Fruit fly (Drosophila melanogaster) whole organism, embryonic: ENCODE data around the gene fru.

Experiments used
- CG11247 ChIP-seq: fragments of 200-800 bp; sonication (Bioruptor generic); IDR thresholded peaks from 2 replicates; pipeline ENCODE4 v1.3.6; 2022; ENCODE audit warnings: missing biosample characterization, missing genetic modification characterization
- CG2116 ChIP-seq: fragments of 200-800 bp; sonication (Bioruptor generic); optimal IDR thresholded peaks from 3 replicates; lab custom pipeline; 2018; ENCODE audit warnings: missing biosample characterization, mild to moderate bottlenecking, missing genetic modification characterization
- CG4854 ChIP-seq: fragments of 200-800 bp; sonication (Bioruptor generic); optimal IDR thresholded peaks from 2 replicates; lab custom pipeline; 2016; ENCODE audit warnings: missing biosample characterization, missing genetic modification characterization, inconsistent platforms
- CG7271 ChIP-seq: fragments of 200-800 bp; sonication (Bioruptor generic); optimal IDR thresholded peaks from 2 replicates; lab custom pipeline; 2018; ENCODE audit warnings: missing biosample characterization, mild to moderate bottlenecking, missing genetic modification characterization, moderate library complexity
- CG7839 ChIP-seq: fragments of 200-800 bp; sonication (Bioruptor generic); optimal IDR thresholded peaks from 3 replicates; lab custom pipeline; 2018; ENCODE audit warnings: missing biosample characterization, mild to moderate bottlenecking, missing genetic modification characterization, moderate library complexity
- Drgx ChIP-seq: fragments of 200-800 bp; sonication (Bioruptor generic); IDR thresholded peaks from 2 replicates; pipeline ENCODE4 v1.3.6; 2022; ENCODE audit warnings: missing biosample characterization, missing genetic modification characterization
- Fer1 ChIP-seq: fragments of 200-800 bp; sonication (Bioruptor generic); optimal IDR thresholded peaks from 2 replicates; lab custom pipeline; 2017; ENCODE audit warnings: missing biosample characterization, mild to moderate bottlenecking, missing genetic modification characterization
- Fer3 ChIP-seq: fragments of 200-800 bp; sonication (Bioruptor generic); optimal IDR thresholded peaks from 2 replicates; lab custom pipeline; 2018; ENCODE audit warnings: missing biosample characterization, mild to moderate bottlenecking, missing genetic modification characterization, moderate library complexity
- GATAe ChIP-seq: fragments of 200-800 bp; sonication (Bioruptor generic); conservative IDR thresholded peaks from 2 replicates; pipeline ENCODE4 v1.3.6; 2022; ENCODE audit warnings: missing biosample characterization, missing genetic modification characterization
- Mes4 ChIP-seq: fragments of 200-800 bp; sonication (Bioruptor generic); optimal IDR thresholded peaks from 2 replicates; lab custom pipeline; 2016; ENCODE audit warnings: missing biosample characterization, missing genetic modification characterization
- Oli ChIP-seq: fragments of 200-800 bp; sonication (Bioruptor generic); optimal IDR thresholded peaks from 2 replicates; lab custom pipeline; 2018; ENCODE audit warnings: missing biosample characterization, mild to moderate bottlenecking, missing genetic modification characterization, moderate library complexity
- Stat92E ChIP-seq, 3 experiments: fragments of >200 bp in 2 of 3; fragments of 200-800 bp in 1 of 3; sonication (Bioruptor generic) in 1 of 3; optimal IDR thresholded peaks; 2 replicates each; lab custom pipeline; 2017 to 2019; ENCODE audit warnings: missing biosample characterization in 3 of 3, missing genetic modification characterization in 3 of 3, mild to moderate bottlenecking in 1 of 3, moderate library complexity in 1 of 3
- ase ChIP-seq: fragments of 200-800 bp; sonication (Bioruptor generic); IDR thresholded peaks from 3 replicates; pipeline ENCODE4 v1.3.6; 2022; ENCODE audit warnings: missing biosample characterization, missing genetic modification characterization
- ash1 ChIP-seq: fragments of 200-800 bp; sonication (Bioruptor generic); optimal IDR thresholded peaks from 2 replicates; lab custom pipeline; 2018; ENCODE audit warnings: missing biosample characterization, mild to moderate bottlenecking, missing genetic modification characterization
- bowl ChIP-seq: fragments of 200-800 bp; sonication (Bioruptor generic); IDR thresholded peaks from 2 replicates; pipeline ENCODE4 v1.3.6; 2022; ENCODE audit warnings: missing biosample characterization, missing genetic modification characterization
- bsh ChIP-seq, 2 experiments: fragments of 200-800 bp; sonication (Bioruptor generic); optimal IDR thresholded peaks; 2 replicates each; lab custom pipeline; 2017 to 2018; ENCODE audit warnings: mild to moderate bottlenecking in 2 of 2, missing biosample characterization in 2 of 2, missing genetic modification characterization in 2 of 2, moderate library complexity in 1 of 2
- cato ChIP-seq: fragments of 200-800 bp; sonication (Bioruptor generic); optimal IDR thresholded peaks from 2 replicates; lab custom pipeline; 2016; ENCODE audit warnings: missing biosample characterization, missing genetic modification characterization, borderline replicate concordance
- da ChIP-seq: fragments of 200-800 bp; sonication (Bioruptor generic); optimal IDR thresholded peaks from 2 replicates; lab custom pipeline; 2016; ENCODE audit warnings: missing biosample characterization, missing genetic modification characterization
- dpn ChIP-seq, 2 experiments: fragments of 200-800 bp; sonication (Bioruptor generic); optimal IDR thresholded peaks; 3 replicates each; lab custom pipeline; 2016; ENCODE audit warnings: missing biosample characterization in 2 of 2, missing genetic modification characterization in 2 of 2
- eve ChIP-seq, 2 experiments: fragments of >200 bp; optimal IDR thresholded peaks; 2 replicates each; lab custom pipeline; 2017; ENCODE audit warnings: missing biosample characterization in 2 of 2, missing genetic modification characterization in 2 of 2
- fru ChIP-seq: fragments of >200 bp; optimal IDR thresholded peaks from 2 replicates; lab custom pipeline; 2017
- inv ChIP-seq: fragments of 200-800 bp; sonication (Bioruptor generic); IDR thresholded peaks from 2 replicates; pipeline ENCODE4 v1.3.6; 2022; ENCODE audit warnings: missing biosample characterization, missing genetic modification characterization; ENCODE audit not compliant: partially characterized antibody
- kni ChIP-seq: fragments of 200-800 bp; sonication (Bioruptor generic); optimal IDR thresholded peaks from 3 replicates; lab custom pipeline; 2017; ENCODE audit warnings: mild to moderate bottlenecking, missing biosample characterization, missing genetic modification reagents, missing genetic modification characterization
- lov ChIP-seq, 2 experiments: fragments of 200-800 bp in 1 of 2; fragments of >200 bp in 1 of 2; sonication (Bioruptor generic) in 1 of 2; IDR thresholded peaks in 1 of 2; optimal IDR thresholded peaks in 1 of 2; 2 replicates in 1 of 2; 3 replicates in 1 of 2; pipeline versions ENCODE4 v1.3.6 to Lab custom; 2017 to 2022; ENCODE audit warnings: missing biosample characterization in 1 of 2, missing genetic modification characterization in 1 of 2
- mld ChIP-seq: fragments of 200-800 bp; sonication (Bioruptor generic); IDR thresholded peaks from 3 replicates; pipeline ENCODE4 v1.3.6; 2022; ENCODE audit warnings: missing biosample characterization, missing genetic modification characterization; ENCODE audit not compliant: partially characterized antibody
- nom ChIP-seq: fragments of 200-800 bp; sonication (Bioruptor generic); optimal IDR thresholded peaks from 2 replicates; lab custom pipeline; 2017; ENCODE audit warnings: missing biosample characterization, missing genetic modification characterization, mild to moderate bottlenecking, moderate library complexity, missing genetic modification reagents
- sc ChIP-seq, 3 experiments: fragments of >200 bp in 2 of 3; fragments of 200-800 bp in 1 of 3; sonication (Bioruptor generic) in 1 of 3; optimal IDR thresholded peaks; 2 replicates in 2 of 3; 3 replicates in 1 of 3; lab custom pipeline; 2017; ENCODE audit warnings: mild to moderate bottlenecking in 1 of 3, missing biosample characterization in 1 of 3, missing genetic modification characterization in 1 of 3, missing genetic modification reagents in 1 of 3
- sisA ChIP-seq: fragments of 200-800 bp; sonication (Bioruptor generic); IDR thresholded peaks from 2 replicates; pipeline ENCODE4 v1.3.6; 2022; ENCODE audit warnings: missing biosample characterization, missing genetic modification characterization
- slou ChIP-seq: fragments of 200-800 bp; sonication (Bioruptor generic); optimal IDR thresholded peaks from 3 replicates; lab custom pipeline; 2016; ENCODE audit warnings: missing biosample characterization, missing genetic modification characterization
- trh ChIP-seq: fragments of 200-800 bp; sonication (Bioruptor generic); optimal IDR thresholded peaks from 2 replicates; lab custom pipeline; 2016; ENCODE audit warnings: missing biosample characterization, missing genetic modification characterization
- z ChIP-seq: fragments of 200-800 bp; sonication (Bioruptor generic); IDR thresholded peaks from 3 replicates; pipeline ENCODE4 v1.3.6; 2022; ENCODE audit warnings: missing biosample characterization, missing genetic modification characterization

fru gene

dm6 chr3R:18493765-18494164 is 51.6 kb downstream of the fru start:
- no peak for TF ChIP-seq kni (GFP tag; lab: Kevin White, UChicago)
- TF ChIP-seq da (GFP tag; lab: Kevin White, UChicago): no peak
- no peak for TF ChIP-seq z

- no peak for TF ChIP-seq CG7271
- no peak for TF ChIP-seq slou
- TF ChIP-seq eve (GFP tag; optimal IDR thresholded peaks at IDR 0.05; lab: Kevin White, UChicago): no peak
- TF ChIP-seq sc (optimal IDR thresholded peaks at IDR 0.05; lab: Kevin White, UChicago): no peak
- TF ChIP-seq sc (GFP tag; optimal IDR thresholded peaks at IDR 0.05; lab: Kevin White, UChicago): no peak
- TF ChIP-seq trh (GFP tag; lab: Kevin White, UChicago): no peak
- no peak for TF ChIP-seq inv (GFP tag; lab: Robert Waterston, UW)
- no peak for TF ChIP-seq ash1 (GFP tag; lab: Kevin White, UChicago)
These were observed 53.5 kb downstream of the fru start for dm6 chr3R:18491902-18492301.

- TF ChIP-seq bsh (GFP tag; optimal IDR thresholded peaks at IDR 0.05; lab: Kevin White, UChicago) (peak in 1 of 2 experiments; percentile 50), Fer1 (GFP tag; lab: Kevin White, UChicago) (no peak), Oli (no peak), Stat92E (GFP tag; optimal IDR thresholded peaks at IDR 0.05; lab: Kevin White, UChicago) (no peak), cato (GFP tag; lab: Kevin White, UChicago) (no peak), CG11247 (GFP tag; lab: Robert Waterston, UW) (no peak), bowl (GFP tag; lab: Robert Waterston, UW) (no peak), mld (GFP tag; lab: Robert Waterston, UW) (no peak), CG4854 (no peak), Fer3 (no peak), Drgx (GFP tag; lab: Robert Waterston, UW) (peak; percentile 32; the same call in 1 of the 2 replicates)
- TF ChIP-seq, all 482 proteins: peak for 2
These were observed 54.3 kb downstream of the fru start for dm6 chr3R:18491113-18491512.

dm6 chr3R:18490474-18490873 is 54.9 kb downstream of the fru start:
- TF ChIP-seq GATAe (GFP tag; lab: Robert Waterston, UW): no peak
- TF ChIP-seq CG7839: no peak
- TF ChIP-seq Mes4 (GFP tag; lab: Kevin White, UChicago): no peak
- TF ChIP-seq nom (GFP tag; lab: Kevin White, UChicago): peak; percentile 17
- no peak for TF ChIP-seq sisA (GFP tag; lab: Robert Waterston, UW)
- no peak for TF ChIP-seq CG2116 (GFP tag; lab: Kevin White, UChicago)
- no peak for TF ChIP-seq dpn (GFP tag; optimal IDR thresholded peaks at IDR 0.05; lab: Kevin White, UChicago)
- no peak for TF ChIP-seq lov (optimal IDR thresholded peaks at IDR 0.05; lab: Kevin White, UChicago)
- no peak for TF ChIP-seq lov (GFP tag; IDR thresholded peaks at IDR 0.05; lab: Robert Waterston, UW)

dm6 chr3R:18487808-18488548 is 57.4 kb downstream of the fru start:
- no peak for TF ChIP-seq ase (GFP tag; lab: Robert Waterston, UW)
- TF ChIP-seq Drgx (GFP tag; lab: Robert Waterston, UW): peak; percentile 57
- no peak for TF ChIP-seq fru (lab: Kevin White, UChicago)
- peak in 1 of 2 experiments; percentile 36 for TF ChIP-seq bsh (GFP tag; optimal IDR thresholded peaks at IDR 0.05; lab: Kevin White, UChicago)
